Worm (Caenorhabditis elegans) whole organism, late embryonic: ENCODE results near the gene lgc-26.
A peak's percentile ranks its signal among the peaks of the same experiment; 100 is the strongest.

Source experiments
- K02D7.2 ChIP-seq: sonication (generic microtip); optimal IDR thresholded peaks from 2 replicates; lab custom pipeline; 2017; ENCODE audit warnings: mild to moderate bottlenecking, missing genetic modification characterization, missing compliant biosample characterization
- K09A11.1 ChIP-seq: sonication (generic microtip); optimal IDR thresholded peaks from 2 replicates; lab custom pipeline; 2017; ENCODE audit warnings: antibody characterized with exemption, mild to moderate bottlenecking, missing genetic modification characterization, missing compliant biosample characterization; ENCODE audit not compliant: insufficient read depth
- T23F11.4 ChIP-seq: fragments of 200-800 bp; sonication (Bioruptor generic); optimal IDR thresholded peaks from 2 replicates; lab custom pipeline; 2018; ENCODE audit warnings: mild to moderate bottlenecking, missing genetic modification characterization, missing compliant biosample characterization
- Y22D7AL.16 ChIP-seq: sonication (generic microtip); optimal IDR thresholded peaks from 2 replicates; lab custom pipeline; 2016; ENCODE audit warnings: missing genetic modification characterization, missing compliant biosample characterization
- ahr-1 ChIP-seq: sonication (generic microtip); optimal IDR thresholded peaks from 2 replicates; lab custom pipeline; 2016; ENCODE audit warnings: missing genetic modification characterization, missing compliant biosample characterization
- ama-1 ChIP-seq: fragments of 150-350 bp; optimal IDR thresholded peaks from 2 replicates; lab custom pipeline; 2014
- ceh-18 ChIP-seq: sonication (generic microtip); optimal IDR thresholded peaks from 2 replicates; lab custom pipeline; 2016; ENCODE audit warnings: missing genetic modification characterization, missing compliant biosample characterization
- ceh-19 ChIP-seq: fragments of 200-800 bp; sonication (Bioruptor generic); optimal IDR thresholded peaks from 2 replicates; lab custom pipeline; 2018; ENCODE audit warnings: mild to moderate bottlenecking, missing genetic modification characterization, missing compliant biosample characterization
- ceh-22 ChIP-seq: sonication (generic microtip); optimal IDR thresholded peaks from 2 replicates; lab custom pipeline; 2017; ENCODE audit warnings: missing biosample characterization, missing genetic modification characterization
- ceh-34 ChIP-seq: sonication (generic microtip); optimal IDR thresholded peaks from 2 replicates; lab custom pipeline; 2016; ENCODE audit warnings: mild to moderate bottlenecking, missing genetic modification characterization, missing compliant biosample characterization
- ceh-45 ChIP-seq: fragments of 200-800 bp; sonication (Bioruptor generic); IDR thresholded peaks from 2 replicates; pipeline ENCODE4 v1.3.6; 2022; ENCODE audit warnings: missing genetic modification reagents, missing genetic modification characterization, missing compliant biosample characterization
- ceh-48 ChIP-seq: sonication (generic microtip); optimal IDR thresholded peaks from 2 replicates; lab custom pipeline; 2016; ENCODE audit warnings: missing genetic modification characterization, inconsistent platforms, missing compliant biosample characterization
- ceh-6 ChIP-seq: fragments of 200-800 bp; sonication (Bioruptor generic); optimal IDR thresholded peaks from 2 replicates; lab custom pipeline; 2018; ENCODE audit warnings: mild to moderate bottlenecking, missing genetic modification characterization, missing compliant biosample characterization
- elt-2 ChIP-seq: sonication (generic microtip); optimal IDR thresholded peaks from 2 replicates; lab custom pipeline; 2016; ENCODE audit warnings: missing genetic modification reagents, missing genetic modification characterization, missing compliant biosample characterization
- ets-4 ChIP-seq: sonication (generic microtip); optimal IDR thresholded peaks from 2 replicates; lab custom pipeline; 2016; ENCODE audit warnings: missing genetic modification characterization, missing compliant biosample characterization
- eyg-1 ChIP-seq: sonication (generic microtip); optimal IDR thresholded peaks from 2 replicates; lab custom pipeline; 2016; ENCODE audit warnings: missing genotype, missing genetic modification characterization, missing compliant biosample characterization
- fax-1 ChIP-seq: sonication (generic microtip); optimal IDR thresholded peaks from 2 replicates; lab custom pipeline; 2016; ENCODE audit warnings: missing genotype, missing genetic modification characterization, missing compliant biosample characterization
- fkh-10 ChIP-seq: fragments of 150-350 bp; optimal IDR thresholded peaks from 2 replicates; lab custom pipeline; 2014; ENCODE audit warnings: missing biosample characterization, missing genetic modification reagents, missing genetic modification characterization
- fkh-6 ChIP-seq: sonication (generic microtip); optimal IDR thresholded peaks from 2 replicates; lab custom pipeline; 2016; ENCODE audit warnings: missing genetic modification characterization, missing compliant biosample characterization
- hlh-6 ChIP-seq: sonication (generic microtip); optimal IDR thresholded peaks from 2 replicates; lab custom pipeline; 2016; ENCODE audit warnings: missing genotype, missing genetic modification characterization, missing compliant biosample characterization
- hlh-8 ChIP-seq: sonication (generic microtip); optimal IDR thresholded peaks from 2 replicates; lab custom pipeline; 2016; ENCODE audit warnings: missing genotype, missing genetic modification characterization, missing compliant biosample characterization
- lim-6 ChIP-seq: sonication (generic microtip); optimal IDR thresholded peaks from 2 replicates; lab custom pipeline; 2016; ENCODE audit warnings: missing genetic modification characterization, missing compliant biosample characterization
- nhr-232 ChIP-seq: sonication (generic microtip); optimal IDR thresholded peaks from 2 replicates; lab custom pipeline; 2016; ENCODE audit warnings: missing genetic modification characterization, missing compliant biosample characterization
- pag-3 ChIP-seq: sonication (generic microtip); optimal IDR thresholded peaks from 2 replicates; lab custom pipeline; 2016; ENCODE audit warnings: missing compliant biosample characterization, missing genetic modification characterization, borderline replicate concordance
- pat-9 ChIP-seq: fragments of 200-800 bp; sonication (Bioruptor generic); optimal IDR thresholded peaks from 2 replicates; lab custom pipeline; 2018; ENCODE audit warnings: mild to moderate bottlenecking, missing genetic modification characterization, moderate library complexity, missing compliant biosample characterization
- pax-1 ChIP-seq: fragments of 150-350 bp; optimal IDR thresholded peaks from 2 replicates; lab custom pipeline; 2014; ENCODE audit warnings: missing biosample characterization, missing genetic modification characterization
- pha-4 ChIP-seq: fragments of 150-350 bp; optimal IDR thresholded peaks from 2 replicates; lab custom pipeline; 2018; ENCODE audit warnings: missing biosample characterization, missing genetic modification reagents, missing genetic modification characterization
- pqm-1 ChIP-seq: sonication (generic microtip); optimal IDR thresholded peaks from 2 replicates; lab custom pipeline; 2016; ENCODE audit warnings: missing genetic modification characterization, missing compliant biosample characterization
- ref-2 ChIP-seq: sonication (generic microtip); optimal IDR thresholded peaks from 2 replicates; lab custom pipeline; 2016; ENCODE audit warnings: missing genetic modification characterization, missing compliant biosample characterization
- rnt-1 ChIP-seq: sonication (generic microtip); optimal IDR thresholded peaks from 2 replicates; lab custom pipeline; 2016; ENCODE audit warnings: missing genetic modification characterization, missing compliant biosample characterization
- sdc-2 ChIP-seq: sonication (generic microtip); optimal IDR thresholded peaks from 2 replicates; lab custom pipeline; 2016; ENCODE audit warnings: missing genotype, missing genetic modification characterization, missing compliant biosample characterization
- sox-4 ChIP-seq: sonication (generic microtip); optimal IDR thresholded peaks from 2 replicates; lab custom pipeline; 2017; ENCODE audit warnings: mild to moderate bottlenecking, missing genetic modification characterization, inconsistent platforms, missing compliant biosample characterization
- unc-55 ChIP-seq: sonication (generic microtip); optimal IDR thresholded peaks from 2 replicates; lab custom pipeline; 2017; ENCODE audit warnings: missing biosample characterization, missing genetic modification reagents, missing genetic modification characterization
- unc-86 ChIP-seq: sonication (generic microtip); optimal IDR thresholded peaks from 2 replicates; lab custom pipeline; 2016; ENCODE audit warnings: missing genetic modification characterization, missing compliant biosample characterization
- ztf-16 ChIP-seq: sonication (generic microtip); optimal IDR thresholded peaks from 2 replicates; lab custom pipeline; 2017; ENCODE audit warnings: missing genetic modification characterization, missing compliant biosample characterization

Gene lgc-26

DNA sequence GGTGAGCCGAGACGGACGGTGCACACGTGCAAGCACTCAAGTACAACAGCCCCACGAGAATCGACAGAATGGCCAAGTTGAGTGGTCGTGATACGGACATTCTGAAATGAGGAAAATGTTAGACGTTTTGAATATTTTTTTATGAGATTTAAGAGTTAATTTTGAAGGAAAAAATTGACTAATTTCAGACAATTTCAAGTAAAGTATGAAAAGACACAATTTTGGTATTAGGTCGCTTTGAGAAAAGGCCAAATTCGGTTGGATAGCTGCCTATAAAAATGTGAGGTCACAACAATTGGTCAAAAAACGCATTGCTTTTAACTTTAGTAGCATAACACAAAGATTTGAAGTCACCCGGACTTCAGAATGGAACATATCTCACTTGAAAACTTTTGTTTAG is 4.7 kb downstream of the lgc-26 start, which contains the start of gene nlp-70:
Gene nlp-70, minus strand, starts transcription at position 101 of the 400 bp plus-strand sequence.
- TF ChIP-seq sox-4 (tag; lab: Kevin White, UChicago) (no peak), lim-6 (no peak), ceh-19 (GFP tag; lab: Kevin White, UChicago) (no peak), ets-4 (tag; lab: Kevin White, UChicago) (no peak), ceh-18 (tag; lab: Kevin White, UChicago) (no peak), K02D7.2 (tag; lab: Kevin White, UChicago) (no peak), K09A11.1 (tag; lab: Kevin White, UChicago) (no peak), ama-1 (lab: Kevin White, UChicago) (no peak), ahr-1 (tag; lab: Kevin White, UChicago) (no peak), ceh-48 (tag; lab: Kevin White, UChicago) (no peak), hlh-6 (tag; lab: Kevin White, UChicago) (no peak), fax-1 (tag; lab: Kevin White, UChicago) (no peak), sdc-2 (no peak), nhr-232 (tag; lab: Kevin White, UChicago) (no peak)

ce11 chrV:281111-281510 is 13.0 kb downstream of the lgc-26 start:
- TF ChIP-seq ceh-18 (tag; lab: Kevin White, UChicago) (peak; percentile 66), unc-55 (GFP tag; lab: Kevin White, UChicago) (peak; percentile 70), pax-1 (tag; lab: Kevin White, UChicago) (no peak)

- TF ChIP-seq ceh-6, result no peak
- TF ChIP-seq ceh-19 (GFP tag; lab: Kevin White, UChicago), result no peak
- no peak for TF ChIP-seq pha-4
- TF ChIP-seq Y22D7AL.16, result no peak
- no peak for TF ChIP-seq ceh-34 (tag; lab: Kevin White, UChicago)
- TF ChIP-seq ref-2 (tag; lab: Kevin White, UChicago), result no peak
- no peak for TF ChIP-seq lim-6
- no peak for TF ChIP-seq fax-1 (tag; lab: Kevin White, UChicago)
- no peak for TF ChIP-seq ztf-16
Measured at ce11 chrV:281616-282015, 13.5 kb downstream of the lgc-26 start, which contains the start of gene npr-5. Gene npr-5 (minus strand): TSS chrV:281716.

- TF ChIP-seq ceh-22, result no peak
- TF ChIP-seq fkh-6 (tag; lab: Kevin White, UChicago), result no peak
- no peak for TF ChIP-seq T23F11.4 (GFP tag; lab: Kevin White, UChicago)
- TF ChIP-seq ahr-1 (tag; lab: Kevin White, UChicago), result no peak
- no peak for TF ChIP-seq fkh-10 (GFP tag; lab: Kevin White, UChicago)
- no peak for TF ChIP-seq pag-3 (tag; lab: Kevin White, UChicago)
- TF ChIP-seq pqm-1, result no peak
- no peak for TF ChIP-seq ama-1 (lab: Kevin White, UChicago)
- no peak for TF ChIP-seq ceh-45 (GFP tag; lab: Robert Waterston, UW)
- TF ChIP-seq hlh-8 (tag; lab: Kevin White, UChicago), result no peak
Measured at ce11 chrV:283953-284352, 15.8 kb downstream of the lgc-26 start.

- TF ChIP-seq ceh-18 (tag; lab: Kevin White, UChicago) (peak; percentile 64), rnt-1 (tag; lab: Kevin White, UChicago) (peak; percentile 23), eyg-1 (no peak), pat-9 (tag; lab: Kevin White, UChicago) (no peak), K02D7.2 (tag; lab: Kevin White, UChicago) (no peak), unc-86 (tag; lab: Kevin White, UChicago) (no peak), elt-2 (tag; lab: Kevin White, UChicago) (no peak)
Measured at ce11 chrV:284808-285207, 16.7 kb downstream of the lgc-26 start.
